Worm (Caenorhabditis elegans): ENCODE data around the gene srj-33.

DNA sequence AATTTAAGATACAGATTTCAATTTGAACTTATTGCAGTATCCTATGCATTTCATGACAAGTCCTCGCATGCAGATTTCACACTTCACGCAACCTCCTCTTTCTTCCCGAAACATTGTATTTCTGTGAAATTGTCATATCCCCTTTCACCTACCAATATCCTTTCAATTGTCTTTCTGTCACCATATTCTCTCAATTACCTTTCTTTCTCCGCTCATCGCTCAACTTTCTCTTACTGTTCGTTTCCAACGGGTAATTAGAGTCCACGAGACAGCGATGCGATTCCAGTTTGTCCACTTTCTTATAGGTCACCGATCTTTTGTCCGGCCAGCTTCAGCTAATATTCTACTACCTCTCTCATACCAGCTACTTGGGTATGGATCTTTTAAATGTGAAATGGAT lies 15.1 kb upstream of the srj-33 start, which contains the start of gene mam-5:
- TF ChIP-seq ama-1 (optimal IDR thresholded peaks at IDR 0.05) (no peak), ceh-16 (tag; optimal IDR thresholded peaks at IDR 0.05) (no peak)

All from whole organism, L3 larva.